Worm (Caenorhabditis elegans): ENCODE measurements around the gene cyp-33E2.
A peak's percentile ranks its signal among the peaks of the same experiment; 100 is the strongest.

The cyp-33E2 gene

ce11 chrIV:8587057-8587456 lies 25.1 kb upstream of the cyp-33E2 start (continued):
- TF ChIP-seq nhr-25 (tag; optimal IDR thresholded peaks at IDR 0.05; ENCODE audit: borderline replicate concordance, insufficient read depth) (peak; percentile 9), set-16 (GFP tag; IDR thresholded peaks at IDR 0.05) (no peak), lsy-2 (tag; optimal IDR thresholded peaks at IDR 0.05) (peak; percentile 30 to 51), attf-4 (tag; optimal IDR thresholded peaks at IDR 0.05) (peak; percentile 58), dve-1 (tag; optimal IDR thresholded peaks at IDR 0.05; ENCODE audit: insufficient read depth) (peak; percentile 33), lin-38 (GFP tag; IDR thresholded peaks at IDR 0.05) (no peak), Y75B8A.6 (GFP tag; IDR thresholded peaks at IDR 0.05) (no peak), zip-2 (tag; optimal IDR thresholded peaks at IDR 0.05) (no peak), madf-9 (GFP tag; conservative IDR thresholded peaks at IDR 0.05) (no peak), mes-2 (tag; optimal IDR thresholded peaks at IDR 0.05; ENCODE audit: poor library complexity, severe bottlenecking) (no peak), ceh-62 (tag; optimal IDR thresholded peaks at IDR 0.05) (no peak), lin-1 (GFP tag; IDR thresholded peaks at IDR 0.05) (no peak), ZK546.5 (tag; optimal IDR thresholded peaks at IDR 0.05) (no peak), F37D6.2 (tag; optimal IDR thresholded peaks at IDR 0.05) (no peak), F10B5.3 (tag; optimal IDR thresholded peaks at IDR 0.05) (no peak), ztf-11 (tag; optimal IDR thresholded peaks at IDR 0.05) (no peak), snpc-1.2 (GFP tag; IDR thresholded peaks at IDR 0.05) (no peak), hmg-1.1 (GFP tag; IDR thresholded peaks at IDR 0.05) (no peak; the same call in 1 of the 2 replicates), ces-1 (GFP tag; optimal IDR thresholded peaks at IDR 0.05) (no peak), nhr-102 (tag; optimal IDR thresholded peaks at IDR 0.05) (peak; percentile 21), nhr-41 (GFP tag; IDR thresholded peaks at IDR 0.05) (no peak)

ce11 chrIV:8587605-8588004 lies 24.5 kb upstream of the cyp-33E2 start:
- TF ChIP-seq lsy-2 (tag; optimal IDR thresholded peaks at IDR 0.05) (peak in 1 of 2 experiments; percentile 33), lin-38 (GFP tag; IDR thresholded peaks at IDR 0.05) (no peak), hlh-30 (tag; optimal IDR thresholded peaks at IDR 0.05; ENCODE audit: insufficient read depth) (peak; percentile 60)

ce11 chrIV:8595317-8595716 lies 16.8 kb upstream of the cyp-33E2 start, which contains the start of gene Y59H11AR.3:
TSS of gene Y59H11AR.3 (minus strand) at chrIV:8595417.
- TF ChIP-seq sdz-12 (GFP tag; optimal IDR thresholded peaks at IDR 0.05) (no peak), fos-1 (tag; optimal IDR thresholded peaks at IDR 0.05) (no peak), ZK337.2 (GFP tag; IDR thresholded peaks at IDR 0.05) (no peak), lin-15B (tag; optimal IDR thresholded peaks at IDR 0.05) (no peak), madf-9 (GFP tag; conservative IDR thresholded peaks at IDR 0.05) (no peak), ceh-28 (tag; optimal IDR thresholded peaks at IDR 0.05) (no peak), dve-1 (tag; optimal IDR thresholded peaks at IDR 0.05; ENCODE audit: insufficient read depth) (no peak), rbr-2 (tag; optimal IDR thresholded peaks at IDR 0.05) (no peak), zip-11 (GFP tag; IDR thresholded peaks at IDR 0.05) (no peak), pqm-1 (tag; optimal IDR thresholded peaks at IDR 0.05) (no peak), set-16 (GFP tag; IDR thresholded peaks at IDR 0.05) (no peak), lin-1 (GFP tag; IDR thresholded peaks at IDR 0.05) (no peak), attf-4 (tag; optimal IDR thresholded peaks at IDR 0.05) (no peak), lin-13 (GFP tag; optimal IDR thresholded peaks at IDR 0.05) (no peak), unc-130 (GFP tag; optimal IDR thresholded peaks at IDR 0.05) (no peak)

- TF ChIP-seq php-3 (GFP tag; IDR thresholded peaks at IDR 0.05) (no peak), ceh-44 (GFP tag; IDR thresholded peaks at IDR 0.05) (no peak), ZK337.2 (GFP tag; IDR thresholded peaks at IDR 0.05) (no peak), ama-1 (optimal IDR thresholded peaks at IDR 0.05) (no peak), ceh-32 (tag; optimal IDR thresholded peaks at IDR 0.05; ENCODE audit: poor library complexity) (no peak), ZK546.5 (tag; optimal IDR thresholded peaks at IDR 0.05) (no peak), lin-1 (GFP tag; IDR thresholded peaks at IDR 0.05) (no peak), daf-12 (tag; optimal IDR thresholded peaks at IDR 0.05) (no peak), lin-15B (tag; optimal IDR thresholded peaks at IDR 0.05) (no peak), gei-8 (GFP tag; optimal IDR thresholded peaks at IDR 0.05) (no peak), arid-1 (GFP tag; conservative IDR thresholded peaks at IDR 0.05) (no peak)
These were observed 16.4 kb upstream of the cyp-33E2 start, which contains the start of gene clec-181 for ce11 chrIV:8595767-8596166. TSS of gene clec-181 (plus strand) at chrIV:8596067.

Data from whole organism, L4 larva.